Worm (Caenorhabditis elegans): ENCODE results near the gene R08D7.4.

- TF ChIP-seq klf-2 (GFP tag; conservative IDR thresholded peaks at IDR 0.05) (no peak), ztf-23 (GFP tag; IDR thresholded peaks at IDR 0.05) (no peak), ref-1 (GFP tag; conservative IDR thresholded peaks at IDR 0.05) (no peak), cog-1 (tag; optimal IDR thresholded peaks at IDR 0.05) (no peak), T22C8.4 (GFP tag; IDR thresholded peaks at IDR 0.05) (peak; percentile 99), med-1 (GFP tag; optimal IDR thresholded peaks at IDR 0.05; ENCODE audit: insufficient read depth) (no peak), ztf-29 (GFP tag; IDR thresholded peaks at IDR 0.05) (no peak), flt-1 (GFP tag; IDR thresholded peaks at IDR 0.05) (no peak)
These were observed 15.5 kb upstream of the R08D7.4 start, which contains the start of the genes ZK643.5 and ZK643.2 for ce11 chrIII:8956146-8956646.

Measured in whole organism, midembryonic.